Worm (Caenorhabditis elegans): Measurements from ENCODE around the gene taf-2.

- TF ChIP-seq jun-1 (tag; optimal IDR thresholded peaks at IDR 0.05): no peak
- no peak for TF ChIP-seq tbx-2 (tag; optimal IDR thresholded peaks at IDR 0.05)
- no peak for TF ChIP-seq ZK546.5 (tag; optimal IDR thresholded peaks at IDR 0.05)
- no peak for TF ChIP-seq mdl-1 (tag; optimal IDR thresholded peaks at IDR 0.05)
- no peak for TF ChIP-seq unc-62 (GFP tag; optimal IDR thresholded peaks at IDR 0.05)
- TF ChIP-seq ztf-11 (tag; optimal IDR thresholded peaks at IDR 0.05): no peak
- no peak for TF ChIP-seq nhr-77 (tag; optimal IDR thresholded peaks at IDR 0.05)
- TF ChIP-seq nhr-67 (tag; optimal IDR thresholded peaks at IDR 0.05): no peak
Measured at ce11 chrIV:3604104-3604503, 10.7 kb upstream of the taf-2 start.
